Fruit fly (Drosophila melanogaster) whole organism, embryonic: ENCODE measurements around the gene east.

ENCODE experiments used
- Antp ChIP-seq: fragments of 200-800 bp; sonication (Bioruptor generic); optimal IDR thresholded peaks from 3 replicates; lab custom pipeline; 2016; ENCODE audit warnings: missing biosample characterization, missing genetic modification characterization
- Atf3 ChIP-seq: fragments of 200-800 bp; sonication (Bioruptor generic); optimal IDR thresholded peaks from 3 replicates; lab custom pipeline; 2016; ENCODE audit warnings: missing biosample characterization, missing genetic modification characterization
- B-H1 ChIP-seq: fragments of 200-800 bp; sonication (Bioruptor generic); IDR thresholded peaks from 3 replicates; pipeline ENCODE4 v1.3.6; 2022; ENCODE audit warnings: missing biosample characterization, missing genetic modification characterization
- CG10267 ChIP-seq: fragments of 200-800 bp; sonication (Bioruptor generic); optimal IDR thresholded peaks from 2 replicates; lab custom pipeline; 2018; ENCODE audit warnings: missing biosample characterization, mild to moderate bottlenecking, missing genetic modification characterization, moderate library complexity
- CG10366 ChIP-seq: fragments of 200-800 bp; sonication (Bioruptor generic); IDR thresholded peaks from 2 replicates; pipeline ENCODE4 v1.3.6; 2022; ENCODE audit warnings: missing biosample characterization, missing genetic modification characterization
- CG11085 ChIP-seq: fragments of 200-800 bp; sonication (Bioruptor generic); IDR thresholded peaks from 2 replicates; pipeline ENCODE4 v1.3.6; 2022; ENCODE audit warnings: missing biosample characterization, missing genetic modification characterization
- CG13287 ChIP-seq: fragments of 200-800 bp; sonication (Bioruptor generic); IDR thresholded peaks from 2 replicates; pipeline ENCODE4 v1.3.6; 2022; ENCODE audit warnings: missing biosample characterization, missing genetic modification characterization; ENCODE audit not compliant: partially characterized antibody
- CG14050 ChIP-seq: fragments of 200-800 bp; sonication (Bioruptor generic); IDR thresholded peaks from 3 replicates; pipeline ENCODE4 v1.3.6; 2022; ENCODE audit warnings: missing biosample characterization, missing genetic modification characterization
- CG14667 ChIP-seq: fragments of 200-800 bp; sonication (Bioruptor generic); IDR thresholded peaks from 2 replicates; pipeline ENCODE4 v1.3.6; 2022; ENCODE audit warnings: missing biosample characterization, missing genetic modification characterization
- CG1529 ChIP-seq: fragments of 200-800 bp; sonication (Bioruptor generic); optimal IDR thresholded peaks from 3 replicates; lab custom pipeline; 2018; ENCODE audit warnings: missing biosample characterization, missing genetic modification characterization
- CG17328 ChIP-seq: fragments of 200-800 bp; sonication (Bioruptor generic); IDR thresholded peaks from 2 replicates; pipeline ENCODE4 v1.3.6; 2022; ENCODE audit warnings: missing biosample characterization, missing genetic modification characterization
- CG17568 ChIP-seq: fragments of 200-800 bp; sonication (Bioruptor generic); optimal IDR thresholded peaks from 2 replicates; lab custom pipeline; 2018; ENCODE audit warnings: missing biosample characterization, mild to moderate bottlenecking, missing genetic modification characterization, moderate library complexity
- CG30431 ChIP-seq: fragments of 200-800 bp; sonication (Bioruptor generic); optimal IDR thresholded peaks from 2 replicates; lab custom pipeline; 2017; ENCODE audit warnings: missing biosample characterization, missing genetic modification characterization
- CG3726 ChIP-seq: fragments of 200-800 bp; sonication (Bioruptor generic); IDR thresholded peaks from 3 replicates; pipeline ENCODE4, ENCODE4 v1.3.6; 2022; ENCODE audit warnings: missing biosample characterization, missing genetic modification characterization
- CG4854 ChIP-seq: fragments of 200-800 bp; sonication (Bioruptor generic); optimal IDR thresholded peaks from 2 replicates; lab custom pipeline; 2016; ENCODE audit warnings: missing biosample characterization, missing genetic modification characterization, inconsistent platforms
- CG5953 ChIP-seq: fragments of 200-800 bp; sonication (Bioruptor generic); IDR thresholded peaks from 2 replicates; pipeline ENCODE4 v1.3.6; 2022; ENCODE audit warnings: missing biosample characterization, missing genetic modification characterization
- CG7928 ChIP-seq: fragments of 200-800 bp; sonication (Bioruptor generic); optimal IDR thresholded peaks from 2 replicates; lab custom pipeline; 2017; ENCODE audit warnings: missing biosample characterization, mild to moderate bottlenecking, missing genetic modification characterization
- CG7963 ChIP-seq: fragments of 200-800 bp; sonication (Bioruptor generic); IDR thresholded peaks from 3 replicates; pipeline ENCODE4 v1.3.6; 2022; ENCODE audit warnings: missing biosample characterization, missing genetic modification characterization; ENCODE audit not compliant: partially characterized antibody
- CrebB ChIP-seq: fragments of 200-800 bp; sonication (Bioruptor generic); optimal IDR thresholded peaks from 3 replicates; lab custom pipeline; 2018; ENCODE audit warnings: missing biosample characterization, mild to moderate bottlenecking, missing genetic modification characterization
- Fer2 ChIP-seq: fragments of 200-800 bp; sonication (Bioruptor generic); optimal IDR thresholded peaks from 2 replicates; lab custom pipeline; 2018; ENCODE audit warnings: missing biosample characterization, mild to moderate bottlenecking, missing genetic modification characterization, moderate library complexity
- Gug ChIP-seq: fragments of 200-800 bp; sonication (Bioruptor generic); IDR thresholded peaks from 4 replicates; pipeline ENCODE4 v1.3.6; 2022; ENCODE audit warnings: missing biosample characterization, missing genetic modification characterization
- H2.0 ChIP-seq: fragments of 200-800 bp; sonication (Bioruptor generic); IDR thresholded peaks from 2 replicates; pipeline ENCODE4 v1.3.6; 2022; ENCODE audit warnings: missing biosample characterization, missing genetic modification characterization
- HLH3B ChIP-seq: fragments of 200-800 bp; sonication (Bioruptor generic); IDR thresholded peaks from 2 replicates; pipeline ENCODE4 v1.3.6; 2022; ENCODE audit warnings: missing biosample characterization, missing genetic modification characterization
- Hand ChIP-seq: fragments of 200-800 bp; sonication (Bioruptor generic); optimal IDR thresholded peaks from 2 replicates; lab custom pipeline; 2017; ENCODE audit warnings: mild to moderate bottlenecking, missing biosample characterization, missing genetic modification reagents, missing genetic modification characterization
- Jarid2 ChIP-seq: fragments of 200-800 bp; sonication (Bioruptor generic); optimal IDR thresholded peaks from 3 replicates; lab custom pipeline; 2017; ENCODE audit warnings: mild to moderate bottlenecking, missing biosample characterization, missing genetic modification reagents, missing genetic modification characterization
- Mes4 ChIP-seq: fragments of 200-800 bp; sonication (Bioruptor generic); optimal IDR thresholded peaks from 2 replicates; lab custom pipeline; 2016; ENCODE audit warnings: missing biosample characterization, missing genetic modification characterization
- Rfx ChIP-seq: fragments of 200-800 bp; sonication (Bioruptor generic); IDR thresholded peaks from 2 replicates; pipeline ENCODE4 v1.3.6; 2022; ENCODE audit warnings: missing biosample characterization, missing genetic modification characterization
- Ssrp ChIP-seq: fragments of 200-800 bp; sonication (Bioruptor generic); optimal IDR thresholded peaks from 2 replicates; lab custom pipeline; 2018; ENCODE audit warnings: missing biosample characterization, mild to moderate bottlenecking, missing genetic modification characterization, moderate library complexity
- cato ChIP-seq: fragments of 200-800 bp; sonication (Bioruptor generic); optimal IDR thresholded peaks from 2 replicates; lab custom pipeline; 2016; ENCODE audit warnings: missing biosample characterization, missing genetic modification characterization, borderline replicate concordance
- disco-r ChIP-seq: fragments of 200-800 bp; sonication (Bioruptor generic); optimal IDR thresholded peaks from 2 replicates; lab custom pipeline; 2016; ENCODE audit warnings: missing biosample characterization, missing genetic modification characterization
- dm ChIP-seq: fragments of 200-800 bp; sonication (Bioruptor generic); optimal IDR thresholded peaks from 3 replicates; lab custom pipeline; 2016; ENCODE audit warnings: missing biosample characterization, missing genetic modification characterization
- dmrt11E ChIP-seq: fragments of 200-800 bp; sonication (Bioruptor generic); optimal IDR thresholded peaks from 3 replicates; lab custom pipeline; 2018; ENCODE audit warnings: missing biosample characterization, mild to moderate bottlenecking, missing genetic modification characterization, moderate library complexity
- fru ChIP-seq: fragments of >200 bp; optimal IDR thresholded peaks from 2 replicates; lab custom pipeline; 2017
- fu2 ChIP-seq: fragments of 200-800 bp; sonication (Bioruptor generic); optimal IDR thresholded peaks from 2 replicates; lab custom pipeline; 2016; ENCODE audit warnings: missing biosample characterization, missing genetic modification characterization
- gce ChIP-seq: fragments of 200-800 bp; sonication (Bioruptor generic); IDR thresholded peaks from 3 replicates; pipeline ENCODE4 v1.3.6; 2022; ENCODE audit warnings: missing biosample characterization, missing genetic modification characterization
- gem ChIP-seq: fragments of 200-800 bp; sonication (Bioruptor generic); optimal IDR thresholded peaks from 2 replicates; lab custom pipeline; 2019; ENCODE audit warnings: missing biosample characterization, mild to moderate bottlenecking, missing genetic modification characterization, moderate library complexity
- ham ChIP-seq: fragments of 200-800 bp; sonication (Bioruptor generic); IDR thresholded peaks from 2 replicates; pipeline ENCODE4 v1.3.6; 2022; ENCODE audit warnings: missing biosample characterization, missing genetic modification characterization
- kay ChIP-seq: fragments of 200-800 bp; sonication (Bioruptor generic); optimal IDR thresholded peaks from 2 replicates; lab custom pipeline; 2016; ENCODE audit warnings: missing biosample characterization, missing genetic modification characterization
- lab ChIP-seq: fragments of 200-800 bp; sonication (Bioruptor generic); optimal IDR thresholded peaks from 3 replicates; lab custom pipeline; 2017; ENCODE audit warnings: missing biosample characterization, missing genetic modification characterization, mild to moderate bottlenecking, moderate library complexity, missing genetic modification reagents
- lbe ChIP-seq: fragments of 200-800 bp; sonication (Bioruptor generic); optimal IDR thresholded peaks from 2 replicates; lab custom pipeline; 2016; ENCODE audit warnings: missing biosample characterization, mild to moderate bottlenecking, missing genetic modification characterization
- lmd ChIP-seq: fragments of 200-800 bp; sonication (Bioruptor generic); IDR thresholded peaks from 2 replicates; pipeline ENCODE4 v1.3.6; 2022; ENCODE audit warnings: missing biosample characterization, missing genetic modification characterization
- nau ChIP-seq: fragments of 200-800 bp; sonication (Bioruptor generic); optimal IDR thresholded peaks from 3 replicates; lab custom pipeline; 2017; ENCODE audit warnings: missing biosample characterization, mild to moderate bottlenecking, missing genetic modification characterization, missing genetic modification reagents
- pros ChIP-seq: fragments of 200-800 bp; sonication (Bioruptor generic); optimal IDR thresholded peaks from 3 replicates; lab custom pipeline; 2019; ENCODE audit warnings: missing biosample characterization, mild to moderate bottlenecking, missing genetic modification characterization, moderate library complexity
- psq ChIP-seq: fragments of 200-800 bp; sonication (Bioruptor generic); optimal IDR thresholded peaks from 2 replicates; lab custom pipeline; 2017; ENCODE audit warnings: missing biosample characterization, missing genetic modification characterization
- tio ChIP-seq: fragments of 200-800 bp; sonication (Bioruptor generic); optimal IDR thresholded peaks from 2 replicates; lab custom pipeline; 2017; ENCODE audit warnings: missing biosample characterization, missing genetic modification characterization, inconsistent platforms
- toy ChIP-seq: fragments of 200-800 bp; sonication (Bioruptor generic); IDR thresholded peaks from 2 replicates; pipeline ENCODE4 v1.3.6; 2022; ENCODE audit warnings: missing biosample characterization, missing genetic modification characterization
- unc-4 ChIP-seq: fragments of 200-800 bp; sonication (Bioruptor generic); IDR thresholded peaks from 2 replicates; pipeline ENCODE4 v1.3.6; 2022; ENCODE audit warnings: missing biosample characterization, missing genetic modification characterization; ENCODE audit not compliant: partially characterized antibody
- wor ChIP-seq: fragments of 200-800 bp; sonication (Bioruptor generic); IDR thresholded peaks from 2 replicates; pipeline ENCODE4 v1.3.6; 2022; ENCODE audit warnings: missing biosample characterization, missing genetic modification characterization
- zen2 ChIP-seq: fragments of 200-800 bp; sonication (Bioruptor generic); IDR thresholded peaks from 3 replicates; pipeline ENCODE4 v1.3.6; 2022; ENCODE audit warnings: missing biosample characterization, missing genetic modification characterization; ENCODE audit not compliant: partially characterized antibody

Gene east

dm6 chrX:2050070-2050899 lies 39.6 kb downstream of the east start, which contains the start of gene moody (continued):
- TF ChIP-seq H2.0 (GFP tag; lab: Robert Waterston, UW) (peak; percentile 99), psq (peak; percentile 89), CG30431 (GFP tag; lab: Kevin White, UChicago) (peak; percentile 95), cato (GFP tag; lab: Kevin White, UChicago) (peak; percentile 92), Atf3 (peak; percentile 95), unc-4 (GFP tag; lab: Robert Waterston, UW) (peak; percentile 58), CG14667 (GFP tag; lab: Robert Waterston, UW) (peak; percentile 98), dm (GFP tag; lab: Kevin White, UChicago) (peak; percentile 94), CG13287 (GFP tag; lab: Robert Waterston, UW) (peak; percentile 65; the same call in 1 of the 2 replicates), kay (GFP tag; lab: Kevin White, UChicago) (peak; percentile 94), CG7928 (GFP tag; lab: Kevin White, UChicago) (peak; percentile 79), Mes4 (GFP tag; lab: Kevin White, UChicago) (peak; percentile 95), lbe (GFP tag; lab: Kevin White, UChicago) (peak; percentile 86), CrebB (peak; percentile 97), nau (peak; percentile 93), dmrt11E (peak; percentile 81), Hand (GFP tag; lab: Kevin White, UChicago) (peak; percentile 97), toy (GFP tag; lab: Robert Waterston, UW) (peak; percentile 95), CG3726 (GFP tag; lab: Robert Waterston, UW) (peak; percentile 97), fru (no peak), CG17328 (GFP tag; lab: Robert Waterston, UW) (peak; percentile 98), CG7963 (no peak), Fer2 (peak; percentile 96), wor (GFP tag; lab: Robert Waterston, UW) (peak; percentile 88), CG17568 (GFP tag; lab: Kevin White, UChicago) (peak; percentile 93), CG4854 (GFP tag; lab: Kevin White, UChicago) (peak; percentile 92), HLH3B (GFP tag; lab: Robert Waterston, UW) (peak; percentile 98), Antp (peak; percentile 99), lmd (GFP tag; lab: Robert Waterston, UW) (peak; percentile 99), zen2 (GFP tag; lab: Robert Waterston, UW) (0 out of 3 replicates have a peak, but pooled peaks have one; percentile 43), gem (tag; lab: Kevin White, UChicago) (peak; percentile 95), fu2 (GFP tag; lab: Kevin White, UChicago) (peak; percentile 96), Ssrp (tag; lab: Kevin White, UChicago) (peak; percentile 84), CG10267 (peak; percentile 87), tio (GFP tag; lab: Kevin White, UChicago) (peak; percentile 81), CG5953 (GFP tag; lab: Robert Waterston, UW) (peak; percentile 98), Jarid2 (peak; percentile 83), CG10366 (GFP tag; lab: Robert Waterston, UW) (peak; percentile 99), pros (peak; percentile 59), ham (GFP tag; lab: Robert Waterston, UW) (peak; percentile 92), CG1529 (GFP tag; lab: Kevin White, UChicago) (peak; percentile 93), lab (GFP tag; lab: Kevin White, UChicago) (peak; percentile 99), B-H1 (GFP tag; lab: Robert Waterston, UW) (peak; percentile 96), gce (peak; percentile 97), disco-r (peak; percentile 93), CG14050 (peak; percentile 98), CG11085 (GFP tag; lab: Robert Waterston, UW) (peak; percentile 98), Gug (peak; percentile 100), Rfx (peak; percentile 100)
